Fruit fly (Drosophila melanogaster) S2 (cell line): Measurements from ENCODE around the gene CG7990.
A peak's percentile ranks its signal among the peaks of the same experiment; 100 is the strongest.

Experiments
- CG8478 ChIP-seq: fragments of >200 bp; optimal IDR thresholded peaks from 2 replicates; lab custom pipeline; 2018
- CTCF ChIP-seq, 2 experiments: fragments of >200 bp; optimal IDR thresholded peaks; 2 replicates each; lab custom pipeline; 2018

dm6 chrX:19193336-19193735 is 8.4 kb downstream of the CG7990 start, which contains the start of the genes CG7914 and CG14194:
- TF ChIP-seq CTCF (optimal IDR thresholded peaks at IDR 0.05; lab: Kevin White, UChicago) (peak in 1 of 2 experiments; percentile 4), CG8478 (no peak)
